Fruit fly (Drosophila melanogaster): ENCODE data around the gene CG7600.
A peak's percentile ranks its signal among the peaks of the same experiment; 100 is the strongest.

Gene CG7600

DNA sequence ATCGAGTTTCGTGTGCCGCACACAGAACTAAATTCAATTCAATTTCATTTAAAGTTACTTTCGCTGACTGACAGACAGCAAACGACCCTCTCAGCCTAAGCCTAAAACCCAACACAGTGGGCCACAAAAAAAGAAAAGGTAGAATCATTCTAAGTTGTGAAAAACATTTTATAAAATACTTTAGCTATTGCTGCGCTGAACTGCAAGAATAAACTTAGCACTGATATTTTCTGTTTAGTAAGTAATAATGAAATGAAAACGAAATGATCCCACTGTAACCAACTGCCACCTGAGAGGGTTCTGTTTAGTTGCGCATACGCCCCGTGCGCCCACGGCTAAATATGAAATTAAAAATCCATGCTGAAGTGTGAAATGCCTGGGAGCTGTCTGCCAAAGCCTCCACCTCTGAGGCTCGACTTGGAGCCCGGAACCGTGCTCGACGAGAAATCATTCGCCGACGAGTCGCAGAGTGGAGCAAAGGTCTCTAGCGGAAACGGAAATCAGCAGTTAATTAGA, 37.5 kb upstream of the CG7600 start, which contains the start of gene CG14142:
CG14142 (plus strand) TSS at position 466 of the 516 bp plus-strand sequence.
- TF ChIP-seq klu (GFP tag; IDR thresholded peaks at IDR 0.05) = no peak; the same call in 1 of the 2 replicates
- no peak for TF ChIP-seq Sin3A (optimal IDR thresholded peaks at IDR 0.05)
- no peak for TF ChIP-seq Fer1 (GFP tag; optimal IDR thresholded peaks at IDR 0.05)
- no peak for TF ChIP-seq CG7271 (tag; optimal IDR thresholded peaks at IDR 0.05)
- TF ChIP-seq CG10543 (GFP tag; optimal IDR thresholded peaks at IDR 0.05) = no peak
- TF ChIP-seq jigr1 (GFP tag; IDR thresholded peaks at IDR 0.05) = no peak
- TF ChIP-seq CG3065 (GFP tag; optimal IDR thresholded peaks at IDR 0.05) = no peak
- 0 out of 3 replicates have a peak, but pooled peaks have one; percentile 35 for TF ChIP-seq CG34422 (GFP tag; IDR thresholded peaks at IDR 0.05)
- no peak for TF ChIP-seq CG6683 (GFP tag; optimal IDR thresholded peaks at IDR 0.05)
- TF ChIP-seq lmd (GFP tag; IDR thresholded peaks at IDR 0.05) = peak; percentile 15; the same call in 1 of the 2 replicates
- peak; percentile 2 for TF ChIP-seq Xbp1 (GFP tag; optimal IDR thresholded peaks at IDR 0.05)
- no peak for TF ChIP-seq mirr (GFP tag; optimal IDR thresholded peaks at IDR 0.05)
- TF ChIP-seq Gsc (GFP tag; IDR thresholded peaks at IDR 0.05) = no peak
- peak; percentile 21 for TF ChIP-seq CG2120 (GFP tag; optimal IDR thresholded peaks at IDR 0.05)
- TF ChIP-seq dysf (GFP tag; IDR thresholded peaks at IDR 0.05) = 0 out of 3 replicates have a peak, but pooled peaks have one; percentile 12
- TF ChIP-seq ems (GFP tag; optimal IDR thresholded peaks at IDR 0.05) = no peak
- peak; percentile 6 for TF ChIP-seq CG12391 (tag; optimal IDR thresholded peaks at IDR 0.05)
- no peak for TF ChIP-seq CG9727 (GFP tag; optimal IDR thresholded peaks at IDR 0.05)
- TF ChIP-seq CG14441 (GFP tag; IDR thresholded peaks at IDR 0.05) = no peak
- TF ChIP-seq Stat92E (GFP tag; optimal IDR thresholded peaks at IDR 0.05) = no peak
- TF ChIP-seq ham (GFP tag; IDR thresholded peaks at IDR 0.05) = no peak
- TF ChIP-seq Ada2b (GFP tag; IDR thresholded peaks at IDR 0.05) = 0 out of 2 replicates have a peak, but pooled peaks have one; percentile 15
- no peak for TF ChIP-seq hkb (optimal IDR thresholded peaks at IDR 0.05)
- TF ChIP-seq hkb (GFP tag; IDR thresholded peaks at IDR 0.05) = 0 out of 2 replicates have a peak, but pooled peaks have one; percentile 16
- no peak for TF ChIP-seq nmo (GFP tag; optimal IDR thresholded peaks at IDR 0.05)
- no peak for TF ChIP-seq disco-r (GFP tag; optimal IDR thresholded peaks at IDR 0.05)
- TF ChIP-seq Dip2 (GFP tag; IDR thresholded peaks at IDR 0.05) = no peak
- peak; percentile 39 for TF ChIP-seq Blimp-1 (GFP tag; optimal IDR thresholded peaks at IDR 0.05)
- 0 out of 2 replicates have a peak, but pooled peaks have one; percentile 12 for TF ChIP-seq E2f1 (GFP tag; IDR thresholded peaks at IDR 0.05)
- TF ChIP-seq crc (GFP tag; optimal IDR thresholded peaks at IDR 0.05) = no peak
- peak; percentile 8 for TF ChIP-seq dmrt11E (tag; optimal IDR thresholded peaks at IDR 0.05)
- TF ChIP-seq bsh (GFP tag; optimal IDR thresholded peaks at IDR 0.05) = peak in 1 of 2 experiments; percentile 32
- TF ChIP-seq trem (tag; optimal IDR thresholded peaks at IDR 0.05) = no peak
- no peak for TF ChIP-seq her (GFP tag; optimal IDR thresholded peaks at IDR 0.05)
- TF ChIP-seq chm (GFP tag; IDR thresholded peaks at IDR 0.05) = no peak
- TF ChIP-seq Med (GFP tag) = peak; percentile 50
- TF ChIP-seq CG4707 (GFP tag; optimal IDR thresholded peaks at IDR 0.05) = peak; percentile 16
- TF ChIP-seq fd96Cb (tag; optimal IDR thresholded peaks at IDR 0.05) = no peak
- TF ChIP-seq dmrt99B (tag; optimal IDR thresholded peaks at IDR 0.05) = no peak
- no peak for TF ChIP-seq p53 (GFP tag; optimal IDR thresholded peaks at IDR 0.05)
- no peak for TF ChIP-seq amos (GFP tag; IDR thresholded peaks at IDR 0.05; ENCODE audit: partially characterized antibody)
- no peak for TF ChIP-seq sqz (GFP tag; optimal IDR thresholded peaks at IDR 0.05)
- TF ChIP-seq CG15011 (GFP tag; optimal IDR thresholded peaks at IDR 0.05) = no peak
- TF ChIP-seq prd (optimal IDR thresholded peaks at IDR 0.05) = no peak
- 0 out of 3 replicates have a peak, but pooled peaks have one; percentile 32 for TF ChIP-seq prd (GFP tag; IDR thresholded peaks at IDR 0.05)
- TF ChIP-seq CG18262 (tag; optimal IDR thresholded peaks at IDR 0.05) = no peak
- TF ChIP-seq vvl (GFP tag; IDR thresholded peaks at IDR 0.05) = 0 out of 2 replicates have a peak, but pooled peaks have one; percentile 16
- TF ChIP-seq Drgx (GFP tag; IDR thresholded peaks at IDR 0.05) = peak; percentile 17; the same call in 1 of the 2 replicates
- no peak for TF ChIP-seq Rx (GFP tag; IDR thresholded peaks at IDR 0.05)
- peak; percentile 58; the same call in 1 of the 3 replicates for TF ChIP-seq zfh1 (GFP tag; IDR thresholded peaks at IDR 0.05)
- TF ChIP-seq bowl (GFP tag; IDR thresholded peaks at IDR 0.05) = no peak
